Worm (Caenorhabditis elegans) whole organism, midembryonic: ENCODE results near the gene spl-3.

Source experiments
- flt-1 ChIP-seq: fragments of 200-800 bp; sonication (Bioruptor generic); IDR thresholded peaks from 2 replicates; pipeline ENCODE4 v1.3.6; 2022; ENCODE audit warnings: missing genetic modification characterization, missing compliant biosample characterization
- med-1 ChIP-seq: sonication (generic microtip); optimal IDR thresholded peaks from 2 replicates; lab custom pipeline; 2017; ENCODE audit warnings: missing genetic modification characterization, mild to moderate bottlenecking, missing compliant biosample characterization, antibody characterized with exemption, missing genetic modification reagents; ENCODE audit not compliant: insufficient read depth
- ztf-29 ChIP-seq: fragments of 200-800 bp; sonication (Bioruptor generic); IDR thresholded peaks from 2 replicates; pipeline ENCODE4 v1.3.6; 2022; ENCODE audit warnings: missing genetic modification reagents, missing genetic modification characterization, missing compliant biosample characterization

DNA sequence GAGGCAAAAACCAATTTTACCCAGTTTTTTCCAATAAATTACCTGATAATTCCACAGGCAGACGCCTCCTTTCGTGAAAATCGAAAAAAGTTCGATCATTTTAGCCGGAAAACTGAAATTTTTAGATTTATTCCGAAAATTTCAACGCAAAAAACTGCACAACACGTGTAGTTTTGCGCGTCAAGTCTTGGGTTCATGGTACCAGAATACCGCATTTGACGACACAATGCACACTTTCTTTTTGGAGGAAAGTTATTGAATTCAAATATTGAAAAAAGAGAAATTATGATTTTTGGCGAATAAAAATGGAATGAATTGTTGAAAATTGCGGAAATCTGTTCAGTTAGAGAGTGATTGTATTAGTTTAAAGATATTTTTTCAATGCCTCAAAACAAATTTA lies 46.8 kb downstream of the spl-3 start, which contains the start of gene F38A1.8:
- TF ChIP-seq flt-1 (GFP tag; lab: Robert Waterston, UW) = no peak
- no peak for TF ChIP-seq ztf-29 (GFP tag; lab: Robert Waterston, UW)
- no peak for TF ChIP-seq med-1 (GFP tag; lab: Kevin White, UChicago)
